Fruit fly (Drosophila melanogaster): Measurements from ENCODE around the gene rdgA.

Gene rdgA

dm6 chrX:8878967-8879554, 27.8 kb upstream of the rdgA start (continued):
- TF ChIP-seq CG17186 (GFP tag; optimal IDR thresholded peaks at IDR 0.05) (peak; percentile 25), CG8944 (GFP tag; optimal IDR thresholded peaks at IDR 0.05) (no peak), Atf6 (GFP tag; IDR thresholded peaks at IDR 0.05) (peak; percentile 89), CG8281 (tag; optimal IDR thresholded peaks at IDR 0.05) (peak; percentile 68), fru (optimal IDR thresholded peaks at IDR 0.05) (no peak), CG2120 (GFP tag; optimal IDR thresholded peaks at IDR 0.05) (peak; percentile 62), CG7745 (tag; optimal IDR thresholded peaks at IDR 0.05) (no peak), gce (GFP tag; IDR thresholded peaks at IDR 0.05) (peak; percentile 87; the same call in 2 of the 3 replicates), Bteb2 (GFP tag; optimal IDR thresholded peaks at IDR 0.05) (no peak), unc-4 (GFP tag; IDR thresholded peaks at IDR 0.05; ENCODE audit: partially characterized antibody) (no peak), ci (GFP tag; IDR thresholded peaks at IDR 0.05) (peak; percentile 94), Vsx1 (GFP tag; optimal IDR thresholded peaks at IDR 0.05) (peak; percentile 65), CG9817 (tag; optimal IDR thresholded peaks at IDR 0.05) (peak; percentile 73), bbx (GFP tag; IDR thresholded peaks at IDR 0.05; ENCODE audit: partially characterized antibody) (no peak), jumu (GFP tag; optimal IDR thresholded peaks at IDR 0.05) (no peak), CG11560 (tag; IDR thresholded peaks at IDR 0.05) (peak; percentile 67), Hmx (GFP tag; optimal IDR thresholded peaks at IDR 0.05) (no peak), Poxn (GFP tag; IDR thresholded peaks at IDR 0.05) (peak; percentile 32; the same call in 1 of the 2 replicates), HLH54F (GFP tag; optimal IDR thresholded peaks at IDR 0.05) (no peak), lbe (GFP tag; optimal IDR thresholded peaks at IDR 0.05) (no peak), wor (GFP tag; IDR thresholded peaks at IDR 0.05) (peak; percentile 79), ato (GFP tag; IDR thresholded peaks at IDR 0.05; ENCODE audit: partially characterized antibody) (no peak), CG11723 (GFP tag; optimal IDR thresholded peaks at IDR 0.05) (peak; percentile 56), sr (GFP tag; IDR thresholded peaks at IDR 0.05) (0 out of 3 replicates have a peak, but pooled peaks have one; percentile 49), amos (GFP tag; IDR thresholded peaks at IDR 0.05; ENCODE audit: partially characterized antibody) (no peak), CG13624 (GFP tag; optimal IDR thresholded peaks at IDR 0.05) (peak; percentile 0), CG6791 (GFP tag; IDR thresholded peaks at IDR 0.05; ENCODE audit: partially characterized antibody) (no peak), Side (GFP tag; optimal IDR thresholded peaks at IDR 0.05) (no peak), psq (GFP tag; optimal IDR thresholded peaks at IDR 0.05) (peak; percentile 56), Max (GFP tag; optimal IDR thresholded peaks at IDR 0.05) (peak; percentile 65), kni (GFP tag; optimal IDR thresholded peaks at IDR 0.05) (no peak), tna (GFP tag; IDR thresholded peaks at IDR 0.05; ENCODE audit: partially characterized antibody) (no peak), Hmr (GFP tag; optimal IDR thresholded peaks at IDR 0.05) (peak; percentile 83), CG7786 (GFP tag; optimal IDR thresholded peaks at IDR 0.05) (no peak), CG6854 (GFP tag; optimal IDR thresholded peaks at IDR 0.05) (peak; percentile 75), CG17802 (tag; optimal IDR thresholded peaks at IDR 0.05) (peak; percentile 49), CG6689 (GFP tag; IDR thresholded peaks at IDR 0.05) (peak; percentile 88), luna (GFP tag; optimal IDR thresholded peaks at IDR 0.05) (no peak), CG31441 (GFP tag; IDR thresholded peaks at IDR 0.05) (peak; percentile 90), Blimp-1 (GFP tag; optimal IDR thresholded peaks at IDR 0.05) (peak; percentile 83), dpn (GFP tag; optimal IDR thresholded peaks at IDR 0.05) (peak; percentile 23 to 81), CHES-1-like (GFP tag; optimal IDR thresholded peaks at IDR 0.05) (no peak), CG8478 (optimal IDR thresholded peaks at IDR 0.05) (no peak), fu2 (GFP tag; optimal IDR thresholded peaks at IDR 0.05) (no peak), ssp (GFP tag; IDR thresholded peaks at IDR 0.05) (peak; percentile 58), emc (GFP tag; optimal IDR thresholded peaks at IDR 0.05) (no peak), CG16813 (GFP tag; IDR thresholded peaks at IDR 0.05; ENCODE audit: partially characterized antibody) (no peak), vnd (GFP tag; IDR thresholded peaks at IDR 0.05; ENCODE audit: partially characterized antibody) (no peak), NFAT (GFP tag; IDR thresholded peaks at IDR 0.05) (peak; percentile 68), CG15011 (GFP tag; optimal IDR thresholded peaks at IDR 0.05) (peak; percentile 58), bab2 (GFP tag; optimal IDR thresholded peaks at IDR 0.05) (peak; percentile 24)

Measured in whole organism, embryonic.